Fruit fly (Drosophila melanogaster) whole organism: Measurements from ENCODE around the gene CG1791.

Experiments
- psq ChIP-seq: fragments of >200 bp; optimal IDR thresholded peaks from 2 replicates; lab custom pipeline; 2017
- usp ChIP-seq: fragments of >200 bp; optimal IDR thresholded peaks from 2 replicates; lab custom pipeline; 2017; ENCODE audit warnings: missing biosample characterization, missing genetic modification characterization, mixed read lengths

DNA sequence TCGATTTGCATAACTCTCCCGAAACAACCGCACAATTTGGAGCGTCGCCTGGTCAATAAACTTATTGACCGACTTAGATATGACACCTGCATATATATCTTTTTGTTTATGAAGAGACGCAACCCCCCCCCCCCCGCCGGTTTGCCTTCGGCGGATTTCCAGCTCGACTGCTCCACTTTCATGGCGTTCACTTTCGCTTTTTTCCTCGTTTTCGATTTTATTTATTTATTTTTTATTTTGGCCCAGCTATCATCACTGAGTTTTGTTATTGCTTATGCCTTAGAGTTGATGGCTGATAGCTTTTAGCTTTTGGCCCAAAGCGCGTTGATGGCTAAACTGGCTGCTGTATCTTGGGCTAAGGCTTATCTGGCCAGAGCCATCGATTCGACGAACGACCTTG lies 11.3 kb upstream of the CG1791 start:
- TF ChIP-seq usp (GFP tag; lab: Kevin White, UChicago) (no peak), psq (lab: Kevin White, UChicago) (no peak)
